Fruit fly (Drosophila melanogaster): ENCODE results near the gene CG4789.

CG4789 gene

DNA sequence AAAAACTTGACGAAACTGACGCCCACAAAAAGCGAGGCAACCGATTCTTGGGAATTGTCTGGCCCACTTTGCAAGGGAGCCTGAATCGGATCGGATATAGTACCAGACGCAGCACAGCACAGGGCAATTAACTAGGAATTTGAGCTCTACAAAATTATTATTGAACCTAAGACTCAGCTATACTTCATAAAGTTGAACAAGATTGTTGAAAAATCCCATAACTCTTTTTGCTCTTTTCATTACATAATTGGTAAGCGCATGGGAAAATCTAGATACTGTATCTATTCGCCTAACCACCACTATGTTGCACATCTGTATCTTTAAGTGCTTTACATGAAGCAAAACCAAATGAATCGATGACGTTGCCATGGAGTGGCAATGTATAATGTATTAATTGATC lies 32.4 kb downstream of the CG4789 start (continued):
- TF ChIP-seq aop (GFP tag; IDR thresholded peaks at IDR 0.05) (0 out of 2 replicates have a peak, but pooled peaks have one; percentile 39), CG32767 (GFP tag; IDR thresholded peaks at IDR 0.05) (0 out of 2 replicates have a peak, but pooled peaks have one; percentile 41), CG15011 (GFP tag; optimal IDR thresholded peaks at IDR 0.05) (peak; percentile 47), Blimp-1 (GFP tag; optimal IDR thresholded peaks at IDR 0.05) (peak; percentile 81), CG17328 (GFP tag; IDR thresholded peaks at IDR 0.05) (peak; percentile 88), tup (GFP tag; optimal IDR thresholded peaks at IDR 0.05) (peak; percentile 30), Xbp1 (GFP tag; optimal IDR thresholded peaks at IDR 0.05) (peak; percentile 79), CG11695 (GFP tag; IDR thresholded peaks at IDR 0.05) (peak; percentile 61; the same call in 2 of the 3 replicates), CG6254 (GFP tag; optimal IDR thresholded peaks at IDR 0.05) (peak; percentile 77), HmgZ (tag; optimal IDR thresholded peaks at IDR 0.05) (peak; percentile 16), jumu (GFP tag; optimal IDR thresholded peaks at IDR 0.05) (peak; percentile 56), Pdp1 (GFP tag; optimal IDR thresholded peaks at IDR 0.05) (peak; percentile 63 to 89), CG34224 (GFP tag; IDR thresholded peaks at IDR 0.05; ENCODE audit: partially characterized antibody) (no peak), eyg (GFP tag; optimal IDR thresholded peaks at IDR 0.05) (peak; percentile 39), Sox100B (GFP tag; optimal IDR thresholded peaks at IDR 0.05) (peak; percentile 70), Hey (tag; optimal IDR thresholded peaks at IDR 0.05) (no peak), CG14965 (GFP tag; optimal IDR thresholded peaks at IDR 0.05; ENCODE audit: borderline replicate concordance) (peak; percentile 53), danr (GFP tag; IDR thresholded peaks at IDR 0.05) (peak; percentile 36; the same call in 1 of the 2 replicates), CG3726 (GFP tag; IDR thresholded peaks at IDR 0.05) (no peak), CG17802 (tag; optimal IDR thresholded peaks at IDR 0.05) (peak; percentile 39), shn (GFP tag; optimal IDR thresholded peaks at IDR 0.05) (peak; percentile 49), chif (GFP tag; optimal IDR thresholded peaks at IDR 0.05) (peak; percentile 72 to 82), CG10543 (GFP tag; optimal IDR thresholded peaks at IDR 0.05) (peak; percentile 14), CG18764 (GFP tag; optimal IDR thresholded peaks at IDR 0.05) (peak; percentile 54), CG2116 (GFP tag; optimal IDR thresholded peaks at IDR 0.05) (peak; percentile 12), al (GFP tag; IDR thresholded peaks at IDR 0.05) (0 out of 2 replicates have a peak, but pooled peaks have one; percentile 32), CG6765 (GFP tag; optimal IDR thresholded peaks at IDR 0.05) (no peak), Vsx1 (GFP tag; optimal IDR thresholded peaks at IDR 0.05) (peak; percentile 33), sna (GFP tag; IDR thresholded peaks at IDR 0.05; ENCODE audit: partially characterized antibody) (no peak), stc (GFP tag; IDR thresholded peaks at IDR 0.05) (peak; percentile 76), CG11723 (GFP tag; optimal IDR thresholded peaks at IDR 0.05) (peak; percentile 55), CG1529 (GFP tag; optimal IDR thresholded peaks at IDR 0.05) (peak; percentile 77), kni (GFP tag; optimal IDR thresholded peaks at IDR 0.05) (no peak), CG12659 (GFP tag; optimal IDR thresholded peaks at IDR 0.05) (peak; percentile 62), ro (GFP tag; IDR thresholded peaks at IDR 0.05) (no peak), YL-1 (GFP tag; optimal IDR thresholded peaks at IDR 0.05) (no peak), sr (GFP tag; IDR thresholded peaks at IDR 0.05) (peak; percentile 59; the same call in 2 of the 3 replicates), CG10462 (GFP tag; optimal IDR thresholded peaks at IDR 0.05) (peak; percentile 44), ara (GFP tag; IDR thresholded peaks at IDR 0.05) (peak; percentile 70), az2 (GFP tag; optimal IDR thresholded peaks at IDR 0.05) (peak; percentile 78), ems (GFP tag; optimal IDR thresholded peaks at IDR 0.05) (peak; percentile 61), CG11504 (tag; optimal IDR thresholded peaks at IDR 0.05) (peak; percentile 87), CG13775 (GFP tag; optimal IDR thresholded peaks at IDR 0.05) (peak; percentile 18), Ada2b (GFP tag; IDR thresholded peaks at IDR 0.05) (peak; percentile 75), her (GFP tag; optimal IDR thresholded peaks at IDR 0.05) (peak; percentile 56), CG11247 (GFP tag; IDR thresholded peaks at IDR 0.05) (peak; percentile 75), Mrtf (GFP tag; IDR thresholded peaks at IDR 0.05) (peak; percentile 67), chinmo (GFP tag; IDR thresholded peaks at IDR 0.05; ENCODE audit: partially characterized antibody) (no peak), CG14860 (GFP tag; IDR thresholded peaks at IDR 0.05; ENCODE audit: partially characterized antibody) (no peak), Chrac-16 (GFP tag; optimal IDR thresholded peaks at IDR 0.05) (peak; percentile 61)

Measured in whole organism, embryonic.